Fruit fly (Drosophila melanogaster) whole organism, pupa: ENCODE results near the gene Stat92E.

Experiments used
- CG10348 ChIP-seq: fragments of 200-800 bp; sonication (Bioruptor generic); IDR thresholded peaks from 2 replicates; pipeline ENCODE4 v1.3.6; 2022; ENCODE audit warnings: missing biosample characterization, missing genetic modification characterization
- CG12605 ChIP-seq: fragments of 200-800 bp; sonication (Bioruptor generic); IDR thresholded peaks from 2 replicates; pipeline ENCODE4 v1.3.6; 2022; ENCODE audit warnings: missing biosample characterization, missing genetic modification characterization
- CG32121 ChIP-seq: fragments of 200-800 bp; sonication (Bioruptor generic); IDR thresholded peaks from 2 replicates; pipeline ENCODE4 v1.3.6; 2022; ENCODE audit warnings: missing biosample characterization, missing genetic modification characterization
- CG8301 ChIP-seq: fragments of 200-800 bp; sonication (Bioruptor generic); optimal IDR thresholded peaks from 2 replicates; lab custom pipeline; 2018; ENCODE audit warnings: missing biosample characterization, mild to moderate bottlenecking, missing genetic modification characterization
- D1 ChIP-seq: fragments of 200-800 bp; sonication (Bioruptor generic); optimal IDR thresholded peaks from 2 replicates; lab custom pipeline; 2018; ENCODE audit warnings: missing biosample characterization, mild to moderate bottlenecking, missing genetic modification characterization, moderate library complexity
- Ets98B ChIP-seq: fragments of 200-800 bp; sonication (Bioruptor generic); IDR thresholded peaks from 2 replicates; pipeline ENCODE4 v1.3.6; 2022; ENCODE audit warnings: missing biosample characterization, missing genetic modification characterization
- Pif1B ChIP-seq: fragments of 200-800 bp; sonication (Bioruptor generic); optimal IDR thresholded peaks from 3 replicates; lab custom pipeline; 2016; ENCODE audit warnings: missing biosample characterization, missing genetic modification characterization
- Snoo ChIP-seq: fragments of 200-800 bp; sonication (Bioruptor generic); optimal IDR thresholded peaks from 3 replicates; lab custom pipeline; 2017; ENCODE audit warnings: missing biosample characterization, mild to moderate bottlenecking, missing genetic modification characterization, inconsistent platforms
- fd96Ca ChIP-seq: fragments of 200-800 bp; sonication (Bioruptor generic); IDR thresholded peaks from 3 replicates; pipeline ENCODE4 v1.3.6; 2022; ENCODE audit warnings: missing biosample characterization, missing genetic modification characterization

- peak; percentile 78 for TF ChIP-seq Ets98B
- TF ChIP-seq CG8301 (tag; lab: Kevin White, UChicago) = peak; percentile 64
- no peak for TF ChIP-seq CG10348 (GFP tag; lab: Robert Waterston, UW)
- peak; percentile 57; the same call in 1 of the 2 replicates for TF ChIP-seq CG12605
- peak; percentile 66 for TF ChIP-seq CG32121 (GFP tag; lab: Robert Waterston, UW)
- no peak for TF ChIP-seq D1
- TF ChIP-seq Pif1B (GFP tag; lab: Kevin White, UChicago) = no peak
- TF ChIP-seq Snoo (tag; lab: Kevin White, UChicago) = peak; percentile 66
- peak; percentile 81 for TF ChIP-seq fd96Ca (GFP tag; lab: Robert Waterston, UW)
Observed at dm6 chr3R:20579816-20580215, 27.7 kb upstream of the Stat92E start, which contains the start of the genes EloB and Srp14.
